Fruit fly (Drosophila melanogaster) whole organism, prepupa: ENCODE results near the gene ThrRS.

Experiments used
- CG3919 ChIP-seq: fragments of 200-800 bp; sonication (Bioruptor generic); optimal IDR thresholded peaks from 3 replicates; lab custom pipeline; 2016; ENCODE audit warnings: missing biosample characterization, missing genetic modification characterization
- CG8119 ChIP-seq: fragments of 200-800 bp; sonication (Bioruptor generic); IDR thresholded peaks from 3 replicates; pipeline ENCODE4 v1.3.6; 2022; ENCODE audit warnings: missing biosample characterization, missing genetic modification characterization
- Gug ChIP-seq: fragments of 200-800 bp; sonication (Bioruptor generic); IDR thresholded peaks from 2 replicates; pipeline ENCODE4 v1.3.6; 2022; ENCODE audit warnings: missing biosample characterization, missing genetic modification characterization
- Sox15 ChIP-seq: fragments of 200-800 bp; sonication (Bioruptor generic); optimal IDR thresholded peaks from 3 replicates; lab custom pipeline; 2016; ENCODE audit warnings: missing biosample characterization, missing genetic modification characterization
- dac ChIP-seq: fragments of 200-800 bp; sonication (Bioruptor generic); optimal IDR thresholded peaks from 2 replicates; lab custom pipeline; 2017; ENCODE audit warnings: missing biosample characterization, mild to moderate bottlenecking, missing genetic modification characterization
- salr ChIP-seq, 2 experiments: fragments of 200-800 bp; sonication (Bioruptor generic); optimal IDR thresholded peaks; 3 replicates each; lab custom pipeline; 2016 to 2018; ENCODE audit warnings: missing biosample characterization in 2 of 2, missing genetic modification characterization in 2 of 2, mild to moderate bottlenecking in 1 of 2

dm6 chr2L:12065683-12066386, 37.7 kb upstream of the ThrRS start:
- TF ChIP-seq CG3919 (GFP tag; lab: Kevin White, UChicago) = peak; percentile 93
- peak; percentile 55 to 98 for TF ChIP-seq salr (GFP tag; optimal IDR thresholded peaks at IDR 0.05; lab: Kevin White, UChicago)
- TF ChIP-seq Sox15 (GFP tag; lab: Kevin White, UChicago) = peak; percentile 66
- TF ChIP-seq Gug (GFP tag; lab: Robert Waterston, UW) = peak; percentile 94
- peak; percentile 99 for TF ChIP-seq CG8119
- TF ChIP-seq dac (GFP tag; lab: Kevin White, UChicago) = peak; percentile 98
